Fruit fly (Drosophila melanogaster): Measurements from ENCODE around the gene CG32376.
A peak's percentile ranks its signal among the peaks of the same experiment; 100 is the strongest.

Gene CG32376

DNA sequence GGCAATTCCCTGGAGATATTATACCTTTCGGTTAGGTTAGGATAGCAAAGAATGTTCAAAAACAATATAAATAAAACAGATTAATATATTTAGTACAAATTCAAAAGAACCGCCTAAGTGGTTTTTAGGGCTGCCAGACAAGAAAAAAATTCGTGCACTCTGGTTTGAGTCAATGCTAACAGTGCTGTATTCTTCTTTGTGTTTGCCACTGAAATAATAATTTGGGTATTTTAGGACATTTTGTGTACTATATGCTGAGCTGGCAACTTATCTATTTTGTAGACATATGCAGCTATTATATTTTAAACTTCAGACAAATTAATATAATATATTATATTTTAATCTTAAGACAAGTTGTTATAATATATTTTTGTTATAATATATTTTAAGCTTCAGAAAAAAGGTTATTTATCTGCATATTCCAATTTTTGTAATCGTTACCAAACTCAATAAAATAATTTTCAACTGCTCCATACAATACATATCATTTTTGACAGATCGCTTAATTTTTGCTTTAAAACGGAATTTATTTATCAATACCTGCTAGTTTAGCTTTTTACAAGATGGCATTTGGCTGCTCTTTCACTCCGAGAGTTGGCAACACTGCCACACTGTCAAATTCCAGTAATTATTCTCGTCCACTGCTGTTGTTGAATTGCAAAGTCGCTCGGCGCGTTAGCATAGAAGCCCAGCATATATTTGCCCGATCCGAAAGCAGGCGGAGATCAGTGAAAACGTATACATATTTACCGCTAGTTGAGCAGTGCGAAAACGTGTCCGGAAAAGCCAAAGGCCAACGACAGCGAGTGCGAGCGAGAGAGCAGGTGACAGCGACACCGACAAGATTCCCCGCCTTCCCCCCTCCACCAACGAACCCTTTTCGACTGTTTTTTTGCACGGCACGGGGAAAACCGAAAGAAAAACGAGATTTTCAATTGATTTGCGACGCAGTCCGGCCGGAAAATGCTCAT is 31.6 kb downstream of the CG32376 start, which contains the start of gene CG7546 (continued):
- TF ChIP-seq H2.0 (GFP tag; IDR thresholded peaks at IDR 0.05) (0 out of 2 replicates have a peak, but pooled peaks have one; percentile 15), CG8359 (GFP tag; optimal IDR thresholded peaks at IDR 0.05; ENCODE audit: borderline replicate concordance) (no peak), ems (GFP tag; optimal IDR thresholded peaks at IDR 0.05) (no peak), CG9817 (tag; optimal IDR thresholded peaks at IDR 0.05) (peak; percentile 51), Meics (GFP tag; optimal IDR thresholded peaks at IDR 0.05) (peak; percentile 49), dysf (GFP tag; IDR thresholded peaks at IDR 0.05) (no peak), inv (GFP tag; IDR thresholded peaks at IDR 0.05; ENCODE audit: partially characterized antibody) (no peak), NFAT (GFP tag; IDR thresholded peaks at IDR 0.05) (no peak; the same call in 1 of the 2 replicates), CG9215 (GFP tag; IDR thresholded peaks at IDR 0.05) (peak; percentile 53), run (tag; optimal IDR thresholded peaks at IDR 0.05) (no peak), CoRest (tag; optimal IDR thresholded peaks at IDR 0.05) (peak; percentile 72), CG9797 (GFP tag; optimal IDR thresholded peaks at IDR 0.05) (peak; percentile 40), mirr (GFP tag; optimal IDR thresholded peaks at IDR 0.05) (no peak), ranshi (GFP tag; IDR thresholded peaks at IDR 0.05) (peak; percentile 26; the same call in 1 of the 2 replicates), HLH4C (GFP tag; IDR thresholded peaks at IDR 0.05; ENCODE audit: partially characterized antibody) (0 out of 3 replicates have a peak, but pooled peaks have one; percentile 27), CG14050 (GFP tag; IDR thresholded peaks at IDR 0.05) (no peak), MESR4 (GFP tag; optimal IDR thresholded peaks at IDR 0.05) (peak; percentile 97), scrt (GFP tag; optimal IDR thresholded peaks at IDR 0.05) (no peak), Hr51 (GFP tag; optimal IDR thresholded peaks at IDR 0.05) (peak in 1 of 2 experiments; percentile 40), slou (GFP tag; optimal IDR thresholded peaks at IDR 0.05) (no peak), dpn (GFP tag; optimal IDR thresholded peaks at IDR 0.05) (peak in 1 of 2 experiments; percentile 49), mam (GFP tag; optimal IDR thresholded peaks at IDR 0.05) (peak; percentile 7), Max (GFP tag; optimal IDR thresholded peaks at IDR 0.05) (no peak), bcd (GFP tag; optimal IDR thresholded peaks at IDR 0.05) (peak; percentile 31), Chrac-16 (GFP tag; optimal IDR thresholded peaks at IDR 0.05) (peak; percentile 10), hb (GFP tag; IDR thresholded peaks at IDR 0.05; ENCODE audit: partially characterized antibody) (no peak), nmo (GFP tag; optimal IDR thresholded peaks at IDR 0.05) (peak; percentile 56), bsh (GFP tag; optimal IDR thresholded peaks at IDR 0.05) (peak in 1 of 2 experiments; percentile 17), CG3847 (GFP tag; IDR thresholded peaks at IDR 0.05) (peak; percentile 73), nerfin-1 (tag; optimal IDR thresholded peaks at IDR 0.05) (peak; percentile 27), CG17385 (GFP tag; optimal IDR thresholded peaks at IDR 0.05) (peak; percentile 10), Rfx (GFP tag; IDR thresholded peaks at IDR 0.05) (peak; percentile 49), salm (tag; optimal IDR thresholded peaks at IDR 0.05) (no peak), BEAF-32 (GFP tag; optimal IDR thresholded peaks at IDR 0.05) (peak; percentile 36), Ets97D (GFP tag; optimal IDR thresholded peaks at IDR 0.05) (peak; percentile 39), CG14441 (GFP tag; IDR thresholded peaks at IDR 0.05) (peak; percentile 44; the same call in 1 of the 2 replicates), CG9727 (GFP tag; optimal IDR thresholded peaks at IDR 0.05) (peak; percentile 13), Dp (GFP tag; optimal IDR thresholded peaks at IDR 0.05) (peak; percentile 93), CG1792 (GFP tag; optimal IDR thresholded peaks at IDR 0.05) (no peak), Usf (GFP tag; optimal IDR thresholded peaks at IDR 0.05) (peak; percentile 47), CG10267 (tag; optimal IDR thresholded peaks at IDR 0.05) (peak; percentile 61), CG11247 (GFP tag; IDR thresholded peaks at IDR 0.05) (no peak), CG12155 (GFP tag; optimal IDR thresholded peaks at IDR 0.05) (peak; percentile 37), Xbp1 (GFP tag; optimal IDR thresholded peaks at IDR 0.05) (peak; percentile 63), Hsf (GFP tag; optimal IDR thresholded peaks at IDR 0.05) (peak; percentile 16), cad (GFP tag; optimal IDR thresholded peaks at IDR 0.05) (no peak), knrl (GFP tag; IDR thresholded peaks at IDR 0.05; ENCODE audit: partially characterized antibody) (peak; percentile 35; the same call in 1 of the 3 replicates)
